Worm (Caenorhabditis elegans) whole organism, L4 larva: Measurements from ENCODE around the gene try-3.

ENCODE experiments used
- F10B5.3 ChIP-seq: sonication (generic microtip); optimal IDR thresholded peaks from 2 replicates; lab custom pipeline; 2016; ENCODE audit warnings: mild to moderate bottlenecking, missing genetic modification characterization, missing compliant biosample characterization
- F37D6.2 ChIP-seq: sonication (generic microtip); optimal IDR thresholded peaks from 2 replicates; lab custom pipeline; 2016; ENCODE audit warnings: mild to moderate bottlenecking, missing genetic modification characterization, missing compliant biosample characterization
- F44E2.7 ChIP-seq: fragments of 200-800 bp; sonication (Bioruptor generic); IDR thresholded peaks from 2 replicates; pipeline ENCODE4 v2.1.2; 2022; ENCODE audit warnings: missing genetic modification characterization, missing compliant biosample characterization
- Y105C5A.15 ChIP-seq: fragments of 200-800 bp; sonication (Bioruptor generic); IDR thresholded peaks from 2 replicates; pipeline ENCODE4 v1.3.6; 2022; ENCODE audit warnings: missing genetic modification characterization, missing compliant biosample characterization
- Y5F2A.4 ChIP-seq: fragments of 200-800 bp; sonication (Bioruptor generic); optimal IDR thresholded peaks from 2 replicates; lab custom pipeline; 2018; ENCODE audit warnings: mild to moderate bottlenecking, missing genetic modification characterization, missing compliant biosample characterization
- Y75B8A.6 ChIP-seq: fragments of 200-800 bp; sonication (Bioruptor generic); IDR thresholded peaks from 2 replicates; pipeline ENCODE4 v1.3.6; 2022; ENCODE audit warnings: missing genetic modification reagents, missing genetic modification characterization, missing compliant biosample characterization
- ZK546.5 ChIP-seq, 2 experiments: sonication (generic microtip); optimal IDR thresholded peaks; 2 replicates each; lab custom pipeline; 2017; ENCODE audit warnings: missing biosample characterization in 2 of 2, missing genetic modification characterization in 2 of 2
- aha-1 ChIP-seq: fragments of 150-350 bp; peaks from one replicate; lab custom pipeline; 2014; ENCODE audit warnings: missing biosample characterization, missing genetic modification characterization
- aly-2 ChIP-seq: sonication (generic microtip); optimal IDR thresholded peaks from 2 replicates; lab custom pipeline; 2018; ENCODE audit warnings: missing biosample characterization, missing genetic modification characterization
- arid-1 ChIP-seq: fragments of 200-800 bp; sonication (Bioruptor generic); conservative IDR thresholded peaks from 2 replicates; pipeline ENCODE4 v1.3.6; 2022; ENCODE audit warnings: missing genetic modification reagents, missing genetic modification characterization, missing compliant biosample characterization
- ceh-28 ChIP-seq: fragments of 150-350 bp; optimal IDR thresholded peaks from 2 replicates; lab custom pipeline; 2014; ENCODE audit warnings: missing biosample characterization, missing genetic modification reagents, missing genetic modification characterization
- ceh-32 ChIP-seq: sonication (generic microtip); optimal IDR thresholded peaks from 2 replicates; lab custom pipeline; 2016; ENCODE audit warnings: mild to moderate bottlenecking, missing genetic modification characterization, missing compliant biosample characterization; ENCODE audit not compliant: poor library complexity
- ceh-44 ChIP-seq: fragments of 200-800 bp; sonication (Bioruptor generic); IDR thresholded peaks from 2 replicates; pipeline ENCODE4 v1.3.6; 2022; ENCODE audit warnings: missing genetic modification reagents, missing genetic modification characterization, missing compliant biosample characterization
- ceh-82 ChIP-seq: sonication (generic microtip); optimal IDR thresholded peaks from 2 replicates; lab custom pipeline; 2017; ENCODE audit warnings: missing biosample characterization, missing genetic modification characterization
- ces-1 ChIP-seq: fragments of 150-350 bp; sonication (generic microtip); optimal IDR thresholded peaks from 4 replicates; lab custom pipeline; 2014; ENCODE audit warnings: missing biosample characterization, missing genetic modification reagents, missing genetic modification characterization
- ctbp-1 ChIP-seq: fragments of 200-800 bp; sonication (Bioruptor generic); IDR thresholded peaks from 2 replicates; pipeline ENCODE4 v1.3.6; 2022; ENCODE audit warnings: missing genetic modification reagents, missing genetic modification characterization, missing compliant biosample characterization
- daf-12 ChIP-seq: fragments of 150-350 bp; optimal IDR thresholded peaks from 2 replicates; lab custom pipeline; 2014; ENCODE audit warnings: missing biosample characterization, missing genetic modification reagents, missing genetic modification characterization
- daf-8 ChIP-seq: fragments of 200-800 bp; sonication (Bioruptor generic); IDR thresholded peaks from 2 replicates; pipeline ENCODE4 v1.3.6; 2022; ENCODE audit warnings: missing genetic modification characterization, missing compliant biosample characterization
- dpl-1 ChIP-seq: fragments of 150-350 bp; optimal IDR thresholded peaks from 2 replicates; lab custom pipeline; 2014; ENCODE audit warnings: missing biosample characterization, missing genetic modification reagents, missing genetic modification characterization
- duxl-1 ChIP-seq: sonication (generic microtip); optimal IDR thresholded peaks from 2 replicates; lab custom pipeline; 2016; ENCODE audit warnings: mild to moderate bottlenecking, missing genetic modification characterization, moderate library complexity, missing compliant biosample characterization; ENCODE audit not compliant: poor library complexity
- dve-1 ChIP-seq: sonication (generic microtip); optimal IDR thresholded peaks from 2 replicates; lab custom pipeline; 2017; ENCODE audit warnings: antibody characterized with exemption, mild to moderate bottlenecking, missing genetic modification characterization, missing compliant biosample characterization; ENCODE audit not compliant: insufficient read depth
- egl-43 ChIP-seq: fragments of 200-800 bp; sonication (Bioruptor generic); IDR thresholded peaks from 2 replicates; pipeline ENCODE4 v1.3.6; 2022; ENCODE audit warnings: missing genetic modification reagents, missing genetic modification characterization, missing compliant biosample characterization
- fos-1 ChIP-seq: fragments of 150-350 bp; optimal IDR thresholded peaks from 2 replicates; lab custom pipeline; 2014; ENCODE audit warnings: missing biosample characterization, missing genetic modification characterization
- hif-1 ChIP-seq, 2 experiments: sonication (generic microtip); optimal IDR thresholded peaks; 2 replicates each; lab custom pipeline; 2016 to 2017; ENCODE audit warnings: missing compliant biosample characterization in 2 of 2, missing genetic modification characterization in 2 of 2, missing genetic modification reagents in 2 of 2, missing genotype in 2 of 2, mild to moderate bottlenecking in 1 of 2
- hlh-11 ChIP-seq: fragments of 200-800 bp; sonication (Bioruptor generic); optimal IDR thresholded peaks from 2 replicates; lab custom pipeline; 2018; ENCODE audit warnings: mild to moderate bottlenecking, missing genetic modification characterization, missing compliant biosample characterization
- hmg-1.1 ChIP-seq: fragments of 200-800 bp; sonication (Bioruptor generic); IDR thresholded peaks from 2 replicates; pipeline ENCODE4 v1.3.6; 2022; ENCODE audit warnings: missing genetic modification reagents, missing genetic modification characterization, missing compliant biosample characterization
- lin-13 ChIP-seq: fragments of 150-350 bp; optimal IDR thresholded peaks from 2 replicates; lab custom pipeline; 2014; ENCODE audit warnings: missing biosample characterization, missing genetic modification reagents, missing genetic modification characterization
- lin-38 ChIP-seq: fragments of 200-800 bp; sonication (Bioruptor generic); IDR thresholded peaks from 2 replicates; pipeline ENCODE4 v1.3.6; 2022; ENCODE audit warnings: missing genetic modification reagents, missing genetic modification characterization, missing compliant biosample characterization
- lir-3 ChIP-seq: sonication (generic microtip); optimal IDR thresholded peaks from 2 replicates; lab custom pipeline; 2016; ENCODE audit warnings: mild to moderate bottlenecking, missing genetic modification characterization, missing compliant biosample characterization
- lsy-2 ChIP-seq, 2 experiments: fragments of 150-350 bp in 1 of 2; sonication (generic microtip) in 1 of 2; optimal IDR thresholded peaks; 2 replicates each; lab custom pipeline; 2014 to 2017; ENCODE audit warnings: missing biosample characterization in 2 of 2, missing genetic modification characterization in 2 of 2
- mdl-1 ChIP-seq, 2 experiments: fragments of 150-350 bp in 1 of 2; sonication (generic microtip) in 1 of 2; optimal IDR thresholded peaks; 2 replicates each; lab custom pipeline; 2014 to 2017; ENCODE audit warnings: missing biosample characterization in 2 of 2, missing genetic modification characterization in 2 of 2
- mdt-29 ChIP-seq: fragments of 200-800 bp; sonication (Bioruptor generic); IDR thresholded peaks from 2 replicates; pipeline ENCODE4 v1.3.6; 2022; ENCODE audit warnings: missing genetic modification reagents, missing genetic modification characterization, missing compliant biosample characterization
- mes-2 ChIP-seq: sonication (generic microtip); optimal IDR thresholded peaks from 2 replicates; lab custom pipeline; 2016; ENCODE audit warnings: missing genotype, mild to moderate bottlenecking, missing genetic modification characterization, missing compliant biosample characterization; ENCODE audit not compliant: poor library complexity, severe bottlenecking
- mxl-3 ChIP-seq: fragments of 200-800 bp; sonication (Bioruptor generic); optimal IDR thresholded peaks from 2 replicates; lab custom pipeline; 2018; ENCODE audit warnings: mild to moderate bottlenecking, missing genetic modification characterization, missing compliant biosample characterization
- nhr-102 ChIP-seq: sonication (generic microtip); optimal IDR thresholded peaks from 2 replicates; lab custom pipeline; 2016; ENCODE audit warnings: mild to moderate bottlenecking, missing genetic modification characterization, moderate library complexity, missing compliant biosample characterization
- nhr-11 ChIP-seq: fragments of 150-350 bp; optimal IDR thresholded peaks from 2 replicates; lab custom pipeline; 2014; ENCODE audit warnings: missing biosample characterization, missing genetic modification characterization
- nhr-25 ChIP-seq: sonication (generic microtip); optimal IDR thresholded peaks from 2 replicates; lab custom pipeline; 2017; ENCODE audit warnings: missing genetic modification characterization, mild to moderate bottlenecking, missing compliant biosample characterization, antibody characterized with exemption, moderate library complexity, borderline replicate concordance; ENCODE audit not compliant: insufficient read depth
- nhr-41 ChIP-seq: fragments of 200-800 bp; sonication (Bioruptor generic); IDR thresholded peaks from 2 replicates; pipeline ENCODE4 v1.3.6; 2022; ENCODE audit warnings: missing genetic modification reagents, missing genetic modification characterization, missing compliant biosample characterization
- php-3 ChIP-seq: fragments of 200-800 bp; sonication (Bioruptor generic); IDR thresholded peaks from 2 replicates; pipeline ENCODE4 v1.3.6; 2022; ENCODE audit warnings: missing genetic modification reagents, missing genetic modification characterization, missing compliant biosample characterization
- pqm-1 ChIP-seq: sonication (generic microtip); optimal IDR thresholded peaks from 2 replicates; lab custom pipeline; 2017; ENCODE audit warnings: missing biosample characterization, missing genetic modification characterization
- sdz-12 ChIP-seq: fragments of 200-800 bp; sonication (Bioruptor generic); optimal IDR thresholded peaks from 2 replicates; lab custom pipeline; 2018; ENCODE audit warnings: mild to moderate bottlenecking, missing genetic modification characterization, missing compliant biosample characterization
- skn-1 ChIP-seq: fragments of 150-350 bp; optimal IDR thresholded peaks from 2 replicates; lab custom pipeline; 2014; ENCODE audit warnings: missing biosample characterization, missing genetic modification characterization
- spr-1 ChIP-seq: sonication (generic microtip); optimal IDR thresholded peaks from 2 replicates; lab custom pipeline; 2016; ENCODE audit warnings: mild to moderate bottlenecking, missing genetic modification characterization, missing compliant biosample characterization
- spr-3 ChIP-seq: fragments of 200-800 bp; sonication (Bioruptor generic); optimal IDR thresholded peaks from 2 replicates; lab custom pipeline; 2018; ENCODE audit warnings: mild to moderate bottlenecking, missing genetic modification characterization, missing compliant biosample characterization
- tag-97 ChIP-seq: fragments of 200-800 bp; sonication (Bioruptor generic); IDR thresholded peaks from 2 replicates; pipeline ENCODE4 v1.3.6; 2022; ENCODE audit warnings: missing genetic modification characterization, missing compliant biosample characterization
- tra-1 ChIP-seq: fragments of 200-800 bp; sonication (Bioruptor generic); IDR thresholded peaks from 2 replicates; pipeline ENCODE4 v1.3.6; 2022; ENCODE audit warnings: missing genetic modification reagents, missing genetic modification characterization, missing compliant biosample characterization
- vab-7 ChIP-seq: fragments of 200-800 bp; sonication (Bioruptor generic); IDR thresholded peaks from 2 replicates; pipeline ENCODE4 v1.3.6; 2022; ENCODE audit warnings: missing genetic modification reagents, missing genetic modification characterization, missing compliant biosample characterization
- ztf-11 ChIP-seq: fragments of 150-350 bp; optimal IDR thresholded peaks from 2 replicates; lab custom pipeline; 2014; ENCODE audit warnings: missing biosample characterization, missing genetic modification characterization

The try-3 gene

DNA sequence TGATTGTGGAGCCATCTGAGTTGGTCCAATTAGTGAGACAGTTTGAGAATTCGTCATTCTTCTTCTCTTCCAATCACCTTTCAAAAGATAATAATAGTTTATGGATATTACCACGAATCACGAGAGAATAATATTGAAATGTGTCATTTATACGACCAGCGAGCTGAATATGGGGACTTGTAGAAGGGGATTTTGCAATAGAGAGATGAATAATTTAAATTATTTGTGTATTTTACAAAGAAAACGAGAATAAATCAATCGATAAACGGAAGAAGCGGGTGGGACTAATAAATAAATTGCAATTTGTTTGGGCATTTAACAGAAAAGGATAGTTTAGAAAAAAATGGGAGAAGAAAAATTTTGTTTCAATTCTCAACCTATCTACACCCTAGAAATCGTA, 25.6 kb downstream of the try-3 start, which contains the start of gene odr-8:
Gene odr-8, minus strand, starts transcription at position 101 of the 400 bp plus-strand sequence.
- TF ChIP-seq sdz-12 (no peak), tag-97 (GFP tag; lab: Robert Waterston, UW) (no peak), nhr-102 (no peak), ceh-32 (tag; lab: Kevin White, UChicago) (no peak), egl-43 (GFP tag; lab: Robert Waterston, UW) (no peak), lir-3 (no peak), hmg-1.1 (no peak), arid-1 (GFP tag; lab: Robert Waterston, UW) (no peak), aly-2 (tag; lab: Kevin White, UChicago) (no peak), lin-13 (no peak), ztf-11 (tag; lab: Kevin White, UChicago) (no peak), ctbp-1 (GFP tag; lab: Robert Waterston, UW) (no peak), spr-1 (tag; lab: Kevin White, UChicago) (no peak), mxl-3 (GFP tag; lab: Kevin White, UChicago) (no peak), vab-7 (GFP tag; lab: Robert Waterston, UW) (no peak), Y105C5A.15 (GFP tag; lab: Robert Waterston, UW) (no peak), F44E2.7 (no peak), Y75B8A.6 (GFP tag; lab: Robert Waterston, UW) (no peak), pqm-1 (no peak), ceh-28 (tag; lab: Kevin White, UChicago) (no peak)

DNA sequence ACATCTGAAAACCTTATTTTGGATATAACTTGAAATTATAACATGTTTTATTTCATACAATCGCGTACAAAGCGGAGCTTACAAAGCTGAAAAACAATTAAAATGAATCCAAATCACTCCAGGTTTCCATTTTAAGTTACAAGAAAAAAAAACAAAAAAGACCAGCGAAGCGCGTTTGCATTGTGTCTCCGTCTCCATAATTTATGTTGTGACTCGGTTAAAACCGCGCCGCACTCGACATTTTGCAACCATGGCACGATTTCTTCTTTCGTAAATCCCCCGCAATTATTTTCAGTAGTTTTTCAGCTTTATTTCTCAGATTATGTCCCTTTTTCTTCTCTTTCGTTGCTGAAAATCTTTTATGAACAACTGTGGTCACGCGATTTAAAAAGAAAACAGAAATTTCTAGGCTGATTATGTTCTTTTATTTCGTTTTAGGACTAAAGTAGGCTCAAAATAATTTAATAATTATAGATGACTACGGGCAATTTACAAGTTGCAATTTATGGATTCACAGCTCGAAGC, 28.5 kb downstream of the try-3 start, which contains the start of the genes F38A5.2 and dnj-11:
Gene F38A5.2, minus strand, starts transcription at position 4 of the 525 bp plus-strand sequence.
Gene dnj-11, plus strand, starts transcription at position 475 of the 525 bp plus-strand sequence.
- peak; percentile 97 for TF ChIP-seq lin-38 (GFP tag; lab: Robert Waterston, UW)
- no peak for TF ChIP-seq ZK546.5 (tag; optimal IDR thresholded peaks at IDR 0.05; lab: Kevin White, UChicago)
- TF ChIP-seq dpl-1 (GFP tag; lab: Kevin White, UChicago), result peak; percentile 80
- TF ChIP-seq Y5F2A.4 (GFP tag; lab: Kevin White, UChicago), result no peak
- no peak for TF ChIP-seq mdl-1 (tag; optimal IDR thresholded peaks at IDR 0.05; lab: Kevin White, UChicago)
- 0 out of 2 replicates have a peak, but pooled peaks have one; percentile 12 for TF ChIP-seq tra-1 (GFP tag; lab: Robert Waterston, UW)
- peak; percentile 95 for TF ChIP-seq aha-1 (tag; lab: Kevin White, UChicago)
- TF ChIP-seq fos-1 (tag; lab: Kevin White, UChicago), result no peak
- no peak for TF ChIP-seq mxl-3 (GFP tag; lab: Kevin White, UChicago)
- TF ChIP-seq hlh-11 (tag; lab: Kevin White, UChicago), result peak; percentile 58
- TF ChIP-seq duxl-1, result peak; percentile 26
- no peak for TF ChIP-seq tag-97 (GFP tag; lab: Robert Waterston, UW)
- no peak for TF ChIP-seq ceh-44 (GFP tag; lab: Robert Waterston, UW)
- no peak for TF ChIP-seq F37D6.2
- no peak for TF ChIP-seq ces-1 (GFP tag; lab: Kevin White, UChicago)
- TF ChIP-seq dve-1, result peak; percentile 83
- TF ChIP-seq ceh-82 (tag; lab: Kevin White, UChicago), result no peak
- TF ChIP-seq F10B5.3, result no peak
- TF ChIP-seq mdt-29 (GFP tag; lab: Robert Waterston, UW), result no peak
- TF ChIP-seq hif-1 (tag; optimal IDR thresholded peaks at IDR 0.05; lab: Kevin White, UChicago), result peak in 1 of 2 experiments; percentile 55
- TF ChIP-seq arid-1 (GFP tag; lab: Robert Waterston, UW), result no peak
- no peak for TF ChIP-seq lir-3
- TF ChIP-seq spr-1 (tag; lab: Kevin White, UChicago), result no peak
- no peak for TF ChIP-seq php-3 (GFP tag; lab: Robert Waterston, UW)
- TF ChIP-seq daf-8 (GFP tag; lab: Robert Waterston, UW), result no peak
- no peak for TF ChIP-seq nhr-25 (tag; lab: Kevin White, UChicago)
- TF ChIP-seq skn-1 (tag; lab: Kevin White, UChicago), result no peak
- TF ChIP-seq spr-3, result no peak
- peak; percentile 89 for TF ChIP-seq mes-2
- no peak for TF ChIP-seq daf-12 (tag; lab: Kevin White, UChicago)
- TF ChIP-seq nhr-41 (GFP tag; lab: Robert Waterston, UW), result no peak
- TF ChIP-seq nhr-11, result peak; percentile 50
- TF ChIP-seq lsy-2 (tag; optimal IDR thresholded peaks at IDR 0.05; lab: Kevin White, UChicago), result peak in 1 of 2 experiments; percentile 89
